Worm (Caenorhabditis elegans) whole organism, L3 larva: ENCODE results near the gene T03F6.10.

Experiments used
- nhr-28 ChIP-seq: fragments of 150-350 bp; optimal IDR thresholded peaks from 2 replicates; lab custom pipeline; 2014; ENCODE audit warnings: missing biosample characterization, missing genetic modification characterization
- nhr-43 ChIP-seq: sonication (generic microtip); optimal IDR thresholded peaks from 2 replicates; lab custom pipeline; 2016; ENCODE audit warnings: mild to moderate bottlenecking, missing genetic modification characterization, missing compliant biosample characterization; ENCODE audit not compliant: poor library complexity, severe bottlenecking
- skn-1 ChIP-seq: fragments of 150-350 bp; optimal IDR thresholded peaks from 2 replicates; lab custom pipeline; 2014; ENCODE audit warnings: missing biosample characterization, missing genetic modification characterization
- snpc-4 ChIP-seq: fragments of 150-350 bp; optimal IDR thresholded peaks from 2 replicates; lab custom pipeline; 2014; ENCODE audit warnings: missing biosample characterization, missing genetic modification characterization

DNA sequence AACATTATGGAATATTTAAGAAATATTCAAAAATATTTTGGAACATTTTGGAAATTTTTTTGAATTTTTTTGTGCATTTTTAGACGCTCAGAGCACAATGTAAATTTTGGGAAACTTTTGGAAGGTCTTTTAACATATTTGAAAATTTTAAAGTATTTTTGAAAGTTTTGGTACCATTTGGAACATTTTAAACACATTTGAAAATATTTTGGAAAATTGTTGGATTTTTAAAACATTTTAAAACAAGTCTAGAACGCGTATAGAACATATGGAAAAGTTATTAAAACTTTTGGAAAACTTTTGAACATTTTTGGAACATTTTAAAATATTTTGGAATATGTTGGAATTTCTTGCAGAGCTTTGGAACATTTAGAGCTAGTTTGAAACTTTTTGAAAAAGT, 44.4 kb downstream of the T03F6.10 start, which contains the start of gene sdz-20:
- TF ChIP-seq nhr-28 (tag; lab: Kevin White, UChicago) (no peak), skn-1 (tag; lab: Kevin White, UChicago) (no peak), nhr-43 (no peak), snpc-4 (no peak)
